Worm (Caenorhabditis elegans): ENCODE data around the gene Y49E10.27.

DNA sequence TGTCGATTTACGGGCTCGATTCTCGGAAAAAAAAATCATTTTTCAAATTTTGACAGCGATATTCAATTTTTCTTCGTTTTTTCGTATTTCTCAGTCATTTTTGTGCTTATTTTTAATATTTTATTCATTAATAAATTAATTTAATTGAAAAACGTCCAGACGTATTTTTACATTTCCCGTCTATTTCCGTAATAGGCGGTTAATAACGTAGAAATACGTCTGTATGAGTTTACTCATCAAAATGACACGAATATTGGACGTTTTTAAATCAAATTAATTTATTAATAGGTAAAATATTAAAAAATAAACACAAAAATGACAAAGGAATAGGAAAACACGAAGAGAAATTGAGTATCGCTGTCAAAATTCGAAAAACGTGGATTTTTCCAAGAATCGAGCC, 9.5 kb upstream of the Y49E10.27 start:
- TF ChIP-seq pha-4 (tag; optimal IDR thresholded peaks at IDR 0.05) (no peak), syd-9 (tag; optimal IDR thresholded peaks at IDR 0.05) (no peak), nhr-11 (tag; optimal IDR thresholded peaks at IDR 0.05) (no peak), ceh-30 (tag; optimal IDR thresholded peaks at IDR 0.05) (no peak), nfya-1 (tag; optimal IDR thresholded peaks at IDR 0.05) (no peak), dve-1 (tag; optimal IDR thresholded peaks at IDR 0.05) (no peak), sox-4 (tag; optimal IDR thresholded peaks at IDR 0.05) (no peak), hlh-8 (tag; optimal IDR thresholded peaks at IDR 0.05) (no peak), pat-9 (tag; optimal IDR thresholded peaks at IDR 0.05) (no peak), ceh-45 (GFP tag; IDR thresholded peaks at IDR 0.05) (no peak), T23F11.4 (GFP tag; optimal IDR thresholded peaks at IDR 0.05) (no peak)
